Worm (Caenorhabditis elegans) whole organism, L4 larva: Measurements from ENCODE around the gene apc-11.

ENCODE experiments used
- F37D6.2 ChIP-seq: sonication (generic microtip); optimal IDR thresholded peaks from 2 replicates; lab custom pipeline; 2016; ENCODE audit warnings: mild to moderate bottlenecking, missing genetic modification characterization, missing compliant biosample characterization
- F44E2.7 ChIP-seq: fragments of 200-800 bp; sonication (Bioruptor generic); IDR thresholded peaks from 2 replicates; pipeline ENCODE4 v2.1.2; 2022; ENCODE audit warnings: missing genetic modification characterization, missing compliant biosample characterization
- F49E8.2 ChIP-seq: sonication (generic microtip); optimal IDR thresholded peaks from 2 replicates; lab custom pipeline; 2016; ENCODE audit warnings: missing compliant biosample characterization, mild to moderate bottlenecking, missing genetic modification characterization, borderline replicate concordance
- T26A8.4 ChIP-seq: fragments of 200-800 bp; sonication (Bioruptor generic); IDR thresholded peaks from 2 replicates; pipeline ENCODE4 v1.3.6; 2022; ENCODE audit warnings: missing genetic modification characterization, missing compliant biosample characterization
- Y105C5A.15 ChIP-seq: fragments of 200-800 bp; sonication (Bioruptor generic); IDR thresholded peaks from 2 replicates; pipeline ENCODE4 v1.3.6; 2022; ENCODE audit warnings: missing genetic modification characterization, missing compliant biosample characterization
- Y75B8A.6 ChIP-seq: fragments of 200-800 bp; sonication (Bioruptor generic); IDR thresholded peaks from 2 replicates; pipeline ENCODE4 v1.3.6; 2022; ENCODE audit warnings: missing genetic modification reagents, missing genetic modification characterization, missing compliant biosample characterization
- ZK337.2 ChIP-seq: fragments of 200-800 bp; sonication (Bioruptor generic); IDR thresholded peaks from 2 replicates; pipeline ENCODE4 v1.3.6; 2022; ENCODE audit warnings: missing genetic modification reagents, missing genetic modification characterization, missing compliant biosample characterization
- ZK546.5 ChIP-seq, 2 experiments: sonication (generic microtip); optimal IDR thresholded peaks; 2 replicates each; lab custom pipeline; 2017; ENCODE audit warnings: missing biosample characterization in 2 of 2, missing genetic modification characterization in 2 of 2
- aha-1 ChIP-seq: fragments of 150-350 bp; peaks from one replicate; lab custom pipeline; 2014; ENCODE audit warnings: missing biosample characterization, missing genetic modification characterization
- arid-1 ChIP-seq: fragments of 200-800 bp; sonication (Bioruptor generic); conservative IDR thresholded peaks from 2 replicates; pipeline ENCODE4 v1.3.6; 2022; ENCODE audit warnings: missing genetic modification reagents, missing genetic modification characterization, missing compliant biosample characterization
- ceh-20 ChIP-seq: fragments of 200-800 bp; sonication (Bioruptor generic); IDR thresholded peaks from 2 replicates; pipeline ENCODE4 v1.3.6; 2022; ENCODE audit warnings: missing genetic modification reagents, missing genetic modification characterization, missing compliant biosample characterization
- ceh-62 ChIP-seq: sonication (generic microtip); optimal IDR thresholded peaks from 2 replicates; lab custom pipeline; 2017; ENCODE audit warnings: missing biosample characterization, missing genetic modification characterization
- daf-19 ChIP-seq: fragments of 200-800 bp; sonication (Bioruptor generic); conservative IDR thresholded peaks from 2 replicates; pipeline ENCODE4 v1.3.6; 2022; ENCODE audit warnings: missing genetic modification characterization, missing compliant biosample characterization
- daf-8 ChIP-seq: fragments of 200-800 bp; sonication (Bioruptor generic); IDR thresholded peaks from 2 replicates; pipeline ENCODE4 v1.3.6; 2022; ENCODE audit warnings: missing genetic modification characterization, missing compliant biosample characterization
- dmd-6 ChIP-seq: fragments of 200-800 bp; sonication (Bioruptor generic); IDR thresholded peaks from 2 replicates; pipeline ENCODE4 v1.3.6; 2022; ENCODE audit warnings: missing genetic modification reagents, missing genetic modification characterization, missing compliant biosample characterization
- duxl-1 ChIP-seq: sonication (generic microtip); optimal IDR thresholded peaks from 2 replicates; lab custom pipeline; 2016; ENCODE audit warnings: mild to moderate bottlenecking, missing genetic modification characterization, moderate library complexity, missing compliant biosample characterization; ENCODE audit not compliant: poor library complexity
- egl-43 ChIP-seq: fragments of 200-800 bp; sonication (Bioruptor generic); IDR thresholded peaks from 2 replicates; pipeline ENCODE4 v1.3.6; 2022; ENCODE audit warnings: missing genetic modification reagents, missing genetic modification characterization, missing compliant biosample characterization
- fkh-10 ChIP-seq: fragments of 150-350 bp; optimal IDR thresholded peaks from 2 replicates; lab custom pipeline; 2014; ENCODE audit warnings: missing biosample characterization, missing genetic modification reagents, missing genetic modification characterization
- fos-1 ChIP-seq: fragments of 150-350 bp; optimal IDR thresholded peaks from 2 replicates; lab custom pipeline; 2014; ENCODE audit warnings: missing biosample characterization, missing genetic modification characterization
- hlh-30 ChIP-seq: sonication (generic microtip); optimal IDR thresholded peaks from 2 replicates; lab custom pipeline; 2017; ENCODE audit warnings: antibody characterized with exemption, mild to moderate bottlenecking, missing genetic modification characterization, missing compliant biosample characterization; ENCODE audit not compliant: insufficient read depth
- hmg-1.1 ChIP-seq: fragments of 200-800 bp; sonication (Bioruptor generic); IDR thresholded peaks from 2 replicates; pipeline ENCODE4 v1.3.6; 2022; ENCODE audit warnings: missing genetic modification reagents, missing genetic modification characterization, missing compliant biosample characterization
- lin-1 ChIP-seq: fragments of 200-800 bp; sonication (Bioruptor generic); IDR thresholded peaks from 2 replicates; pipeline ENCODE4 v1.3.6; 2022; ENCODE audit warnings: missing genetic modification reagents, missing genetic modification characterization, missing compliant biosample characterization
- lin-15B ChIP-seq: fragments of 150-350 bp; sonication (generic microtip); optimal IDR thresholded peaks from 3 replicates; lab custom pipeline; 2014; ENCODE audit warnings: missing biosample characterization, missing genetic modification characterization
- lin-38 ChIP-seq: fragments of 200-800 bp; sonication (Bioruptor generic); IDR thresholded peaks from 2 replicates; pipeline ENCODE4 v1.3.6; 2022; ENCODE audit warnings: missing genetic modification reagents, missing genetic modification characterization, missing compliant biosample characterization
- lsy-2 ChIP-seq, 2 experiments: fragments of 150-350 bp in 1 of 2; sonication (generic microtip) in 1 of 2; optimal IDR thresholded peaks; 2 replicates each; lab custom pipeline; 2014 to 2017; ENCODE audit warnings: missing biosample characterization in 2 of 2, missing genetic modification characterization in 2 of 2
- madf-5 ChIP-seq, 2 experiments: fragments of 200-800 bp; sonication (Bioruptor generic); IDR thresholded peaks; 2 replicates each; pipeline ENCODE4 v1.3.6; 2022; ENCODE audit warnings: missing compliant biosample characterization in 2 of 2, missing genetic modification characterization in 2 of 2
- mdl-1 ChIP-seq, 2 experiments: fragments of 150-350 bp in 1 of 2; sonication (generic microtip) in 1 of 2; optimal IDR thresholded peaks; 2 replicates each; lab custom pipeline; 2014 to 2017; ENCODE audit warnings: missing biosample characterization in 2 of 2, missing genetic modification characterization in 2 of 2
- mxl-3 ChIP-seq: fragments of 200-800 bp; sonication (Bioruptor generic); optimal IDR thresholded peaks from 2 replicates; lab custom pipeline; 2018; ENCODE audit warnings: mild to moderate bottlenecking, missing genetic modification characterization, missing compliant biosample characterization
- nhr-25 ChIP-seq: sonication (generic microtip); optimal IDR thresholded peaks from 2 replicates; lab custom pipeline; 2017; ENCODE audit warnings: missing genetic modification characterization, mild to moderate bottlenecking, missing compliant biosample characterization, antibody characterized with exemption, moderate library complexity, borderline replicate concordance; ENCODE audit not compliant: insufficient read depth
- nhr-28 ChIP-seq: fragments of 150-350 bp; optimal IDR thresholded peaks from 2 replicates; lab custom pipeline; 2014; ENCODE audit warnings: missing biosample characterization, missing genetic modification characterization
- nhr-48 ChIP-seq: sonication (generic microtip); optimal IDR thresholded peaks from 2 replicates; lab custom pipeline; 2016; ENCODE audit warnings: mild to moderate bottlenecking, missing genetic modification characterization, missing compliant biosample characterization
- rbr-2 ChIP-seq: sonication (generic microtip); optimal IDR thresholded peaks from 2 replicates; lab custom pipeline; 2016; ENCODE audit warnings: missing genotype, missing genetic modification characterization, missing compliant biosample characterization
- snpc-1.2 ChIP-seq: fragments of 200-800 bp; sonication (Bioruptor generic); IDR thresholded peaks from 2 replicates; pipeline ENCODE4 v1.3.6; 2022; ENCODE audit warnings: missing genetic modification reagents, missing genetic modification characterization, missing compliant biosample characterization
- snpc-4 ChIP-seq: fragments of 150-350 bp; optimal IDR thresholded peaks from 2 replicates; lab custom pipeline; 2014; ENCODE audit warnings: missing biosample characterization, missing genetic modification characterization
- spr-1 ChIP-seq: sonication (generic microtip); optimal IDR thresholded peaks from 2 replicates; lab custom pipeline; 2016; ENCODE audit warnings: mild to moderate bottlenecking, missing genetic modification characterization, missing compliant biosample characterization
- tag-97 ChIP-seq: fragments of 200-800 bp; sonication (Bioruptor generic); IDR thresholded peaks from 2 replicates; pipeline ENCODE4 v1.3.6; 2022; ENCODE audit warnings: missing genetic modification characterization, missing compliant biosample characterization
- unc-130 ChIP-seq: sonication (generic microtip); optimal IDR thresholded peaks from 2 replicates; lab custom pipeline; 2016; ENCODE audit warnings: missing genetic modification reagents, missing genetic modification characterization, missing compliant biosample characterization
- unc-39 ChIP-seq: sonication (generic microtip); optimal IDR thresholded peaks from 2 replicates; lab custom pipeline; 2017; ENCODE audit warnings: missing biosample characterization, missing genetic modification characterization
- unc-62 ChIP-seq, 3 experiments: fragments of 150-350 bp in 1 of 3; sonication (generic microtip); optimal IDR thresholded peaks in 2 of 3; peaks in 1 of 3; 1 replicate in 1 of 3; 2 replicates in 2 of 3; lab custom pipeline; 2014 to 2017; ENCODE audit warnings: missing biosample characterization in 3 of 3, missing genetic modification characterization in 3 of 3, missing genetic modification reagents in 3 of 3, missing genotype in 1 of 3
- vab-7 ChIP-seq: fragments of 200-800 bp; sonication (Bioruptor generic); IDR thresholded peaks from 2 replicates; pipeline ENCODE4 v1.3.6; 2022; ENCODE audit warnings: missing genetic modification reagents, missing genetic modification characterization, missing compliant biosample characterization
- zip-2 ChIP-seq: fragments of 150-350 bp; optimal IDR thresholded peaks from 2 replicates; lab custom pipeline; 2014; ENCODE audit warnings: missing biosample characterization, missing genetic modification characterization
- ztf-11 ChIP-seq: fragments of 150-350 bp; optimal IDR thresholded peaks from 2 replicates; lab custom pipeline; 2014; ENCODE audit warnings: missing biosample characterization, missing genetic modification characterization
- ztf-7 ChIP-seq: fragments of 150-350 bp; optimal IDR thresholded peaks from 2 replicates; lab custom pipeline; 2014; ENCODE audit warnings: missing biosample characterization, missing genetic modification characterization

Gene apc-11

DNA sequence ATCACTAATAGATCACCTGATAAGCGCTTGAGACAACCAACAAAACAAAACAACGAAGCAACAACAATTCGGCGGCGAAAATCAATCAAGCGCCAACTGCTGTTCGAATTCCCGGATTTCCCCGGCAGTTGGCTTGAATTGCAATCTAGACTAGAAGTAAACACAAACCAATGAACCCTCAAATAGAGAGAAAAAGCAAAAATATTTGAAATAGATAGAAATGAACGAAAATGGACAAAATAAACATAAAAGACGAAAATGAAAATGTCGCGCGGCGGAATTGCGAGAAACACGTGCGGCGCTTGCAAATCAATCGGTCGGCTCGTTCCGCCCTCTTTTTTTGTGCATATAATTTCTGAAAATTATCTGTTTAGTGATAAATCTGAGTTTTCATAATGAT lies 25.8 kb downstream of the apc-11 start, which contains the start of gene idhg-1 (continued):
- TF ChIP-seq Y105C5A.15 (GFP tag; lab: Robert Waterston, UW) (no peak), spr-1 (no peak), F49E8.2 (no peak), hmg-1.1 (GFP tag; lab: Robert Waterston, UW) (peak; percentile 61; the same call in 1 of the 2 replicates), rbr-2 (tag; lab: Kevin White, UChicago) (peak; percentile 63), daf-19 (no peak), mdl-1 (tag; optimal IDR thresholded peaks at IDR 0.05; lab: Kevin White, UChicago) (no peak), mxl-3 (GFP tag; lab: Kevin White, UChicago) (peak; percentile 20), hlh-30 (peak; percentile 58), ztf-7 (tag; lab: Kevin White, UChicago) (peak; percentile 8), lin-1 (0 out of 2 replicates have a peak, but pooled peaks have one; percentile 48), nhr-28 (peak; percentile 24), lin-38 (GFP tag; lab: Robert Waterston, UW) (peak; percentile 74), zip-2 (tag; lab: Kevin White, UChicago) (no peak), unc-39 (tag; lab: Kevin White, UChicago) (no peak), duxl-1 (tag; lab: Kevin White, UChicago) (peak; percentile 70), fkh-10 (GFP tag; lab: Kevin White, UChicago) (peak; percentile 13), dmd-6 (GFP tag; lab: Robert Waterston, UW) (peak; percentile 29), ZK337.2 (no peak), daf-8 (GFP tag; lab: Robert Waterston, UW) (no peak), lin-15B (tag; lab: Kevin White, UChicago) (no peak), nhr-48 (tag; lab: Kevin White, UChicago) (peak; percentile 31), ztf-11 (tag; lab: Kevin White, UChicago) (no peak), Y75B8A.6 (GFP tag; lab: Robert Waterston, UW) (peak; percentile 63; the same call in 1 of the 2 replicates), T26A8.4 (peak; percentile 76; the same call in 1 of the 2 replicates), arid-1 (GFP tag; lab: Robert Waterston, UW) (peak; percentile 81), ZK546.5 (tag; optimal IDR thresholded peaks at IDR 0.05; lab: Kevin White, UChicago) (no peak), F37D6.2 (peak; percentile 35), F44E2.7 (GFP tag; lab: Robert Waterston, UW) (no peak), unc-130 (peak; percentile 88), madf-5 (GFP tag; IDR thresholded peaks at IDR 0.05; lab: Robert Waterston, UW) (no peak), ceh-62 (tag; lab: Kevin White, UChicago) (no peak), ceh-20 (peak; percentile 36; the same call in 1 of the 2 replicates), egl-43 (peak; percentile 64), tag-97 (no peak), snpc-1.2 (GFP tag; lab: Robert Waterston, UW) (peak; percentile 51; the same call in 1 of the 2 replicates), fos-1 (tag; lab: Kevin White, UChicago) (no peak), unc-62 (GFP tag; optimal IDR thresholded peaks at IDR 0.05 in 1 of 2; lab: Kevin White, UChicago) (peak in 1 of 2 experiments; percentile 44), unc-62 (tag; optimal IDR thresholded peaks at IDR 0.05; lab: Kevin White, UChicago) (no peak), snpc-4 (no peak), aha-1 (peak; percentile 62), lsy-2 (tag; optimal IDR thresholded peaks at IDR 0.05; lab: Kevin White, UChicago) (peak in 1 of 2 experiments; percentile 72), nhr-25 (tag; lab: Kevin White, UChicago) (no peak), vab-7 (GFP tag; lab: Robert Waterston, UW) (no peak)
